Worm (Caenorhabditis elegans) whole organism, mixed stage, embryonic: ENCODE measurements around the gene C37H5.13.

ENCODE experiments used
- blmp-1 ChIP-seq: fragments of 150-350 bp; optimal IDR thresholded peaks from 2 replicates; lab custom pipeline; 2014; ENCODE audit warnings: missing biosample characterization, missing genetic modification characterization
- ces-1 ChIP-seq: fragments of 150-350 bp; optimal IDR thresholded peaks from 2 replicates; lab custom pipeline; 2014; ENCODE audit warnings: missing biosample characterization, missing genetic modification reagents, missing genetic modification characterization
- elt-3 ChIP-seq: fragments of 150-350 bp; optimal IDR thresholded peaks from 2 replicates; lab custom pipeline; 2014; ENCODE audit warnings: missing biosample characterization, missing genetic modification characterization
- lsy-2 ChIP-seq: fragments of 150-350 bp; optimal IDR thresholded peaks from 2 replicates; lab custom pipeline; 2014; ENCODE audit warnings: missing biosample characterization, missing genetic modification characterization
- nhr-12 ChIP-seq: fragments of 150-350 bp; optimal IDR thresholded peaks from 2 replicates; lab custom pipeline; 2014; ENCODE audit warnings: missing biosample characterization, missing genetic modification characterization
- nhr-28 ChIP-seq: fragments of 150-350 bp; optimal IDR thresholded peaks from 2 replicates; lab custom pipeline; 2014; ENCODE audit warnings: missing biosample characterization, missing genetic modification characterization
- nhr-76 ChIP-seq: sonication (generic microtip); optimal IDR thresholded peaks from 2 replicates; lab custom pipeline; 2017; ENCODE audit warnings: missing biosample characterization, missing genetic modification characterization
- snpc-4 ChIP-seq: fragments of 150-350 bp; optimal IDR thresholded peaks from 2 replicates; lab custom pipeline; 2014; ENCODE audit warnings: missing biosample characterization, missing genetic modification characterization
- unc-39 ChIP-seq: fragments of 150-350 bp; optimal IDR thresholded peaks from 2 replicates; lab custom pipeline; 2014; ENCODE audit warnings: missing biosample characterization, missing genetic modification characterization
- unc-62 ChIP-seq: fragments of 150-350 bp; optimal IDR thresholded peaks from 2 replicates; lab custom pipeline; 2014; ENCODE audit warnings: missing biosample characterization, missing genetic modification reagents, missing genetic modification characterization
- ztf-11 ChIP-seq: fragments of 150-350 bp; optimal IDR thresholded peaks from 2 replicates; lab custom pipeline; 2014; ENCODE audit warnings: missing biosample characterization, missing genetic modification characterization

- TF ChIP-seq nhr-12 (tag; lab: Kevin White, UChicago) (no peak), ztf-11 (no peak), ces-1 (GFP tag; lab: Kevin White, UChicago) (peak; percentile 39), unc-62 (GFP tag; lab: Kevin White, UChicago) (peak; percentile 37), snpc-4 (tag; lab: Kevin White, UChicago) (no peak), blmp-1 (tag; lab: Kevin White, UChicago) (no peak), unc-39 (tag; lab: Kevin White, UChicago) (no peak), elt-3 (no peak), lsy-2 (no peak), nhr-76 (tag; lab: Kevin White, UChicago) (no peak), nhr-28 (no peak)
Measured at ce11 chrV:4860525-4860924, 2.2 kb downstream of the C37H5.13 start.
